Worm (Caenorhabditis elegans): ENCODE measurements around the gene pfk-1.2.
A peak's percentile ranks its signal among the peaks of the same experiment; 100 is the strongest.

Gene pfk-1.2

DNA sequence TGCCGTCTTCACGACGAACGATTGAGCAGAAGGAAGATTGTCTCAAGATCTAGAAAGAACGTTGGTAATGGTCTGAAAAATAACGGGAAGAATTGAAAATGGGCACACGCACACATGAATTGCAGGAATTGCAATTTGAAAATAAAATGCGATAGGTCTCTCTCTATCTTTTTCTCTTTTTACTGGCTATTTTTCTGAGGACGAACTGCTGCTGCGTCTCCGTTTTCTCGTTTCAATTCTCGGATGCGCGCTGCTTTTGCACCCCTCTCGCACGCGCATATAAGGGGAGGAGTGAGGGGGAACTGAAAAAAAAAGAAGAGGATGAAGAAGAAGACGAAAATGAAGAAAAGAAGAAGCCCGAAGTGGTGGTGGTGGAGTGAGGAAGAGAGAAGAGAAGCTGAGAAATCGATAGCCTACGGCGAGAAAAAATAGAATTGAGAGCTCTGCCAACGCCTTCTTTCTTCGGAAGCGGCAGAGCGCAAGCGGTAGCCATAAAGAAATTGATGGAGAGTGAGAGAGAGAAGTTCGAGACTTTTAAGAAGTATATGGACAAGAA is 30.1 kb downstream of the pfk-1.2 start, which contains the start of gene rgef-1:
Gene rgef-1, minus strand, starts transcription at position 51 of the 556 bp plus-strand sequence.
- TF ChIP-seq mep-1 (tag; optimal IDR thresholded peaks at IDR 0.05): no peak
- no peak for TF ChIP-seq elt-3 (tag; optimal IDR thresholded peaks at IDR 0.05)
- peak; percentile 30 to 34 for TF ChIP-seq efl-1 (optimal IDR thresholded peaks at IDR 0.05)
- peak in 1 of 2 experiments; percentile 3 for TF ChIP-seq efl-1 (GFP tag; optimal IDR thresholded peaks at IDR 0.05 in 1 of 2)
- TF ChIP-seq nhr-71 (tag; optimal IDR thresholded peaks at IDR 0.05): peak; percentile 71
- TF ChIP-seq irx-1 (tag; optimal IDR thresholded peaks at IDR 0.05): peak; percentile 26
- TF ChIP-seq lin-13 (GFP tag; optimal IDR thresholded peaks at IDR 0.05): peak; percentile 18
- no peak for TF ChIP-seq tlp-1 (tag; optimal IDR thresholded peaks at IDR 0.05)
- TF ChIP-seq alr-1 (tag; optimal IDR thresholded peaks at IDR 0.05; ENCODE audit: borderline replicate concordance): no peak
- peak in 1 of 2 experiments; percentile 26 for TF ChIP-seq ztf-11 (tag; optimal IDR thresholded peaks at IDR 0.05)
- TF ChIP-seq unc-62 (GFP tag; optimal IDR thresholded peaks at IDR 0.05): no peak
- peak; percentile 95 for TF ChIP-seq lin-14 (GFP tag; optimal IDR thresholded peaks at IDR 0.05)
- TF ChIP-seq ceh-8 (GFP tag; optimal IDR thresholded peaks at IDR 0.05): peak; percentile 17
- no peak for TF ChIP-seq ceh-88 (GFP tag; IDR thresholded peaks at IDR 0.05)
- TF ChIP-seq fos-1 (tag; optimal IDR thresholded peaks at IDR 0.05): peak; percentile 16
- TF ChIP-seq swsn-7 (tag; optimal IDR thresholded peaks at IDR 0.05): peak; percentile 71
- TF ChIP-seq snu-23 (GFP tag; optimal IDR thresholded peaks at IDR 0.05): peak; percentile 36
- peak; percentile 79 for TF ChIP-seq egl-13 (tag; optimal IDR thresholded peaks at IDR 0.05)
- peak; percentile 35 for TF ChIP-seq dsc-1 (tag; optimal IDR thresholded peaks at IDR 0.05)
- TF ChIP-seq skn-1 (tag; optimal IDR thresholded peaks at IDR 0.05): peak; percentile 5
- no peak for TF ChIP-seq pqm-1 (tag; optimal IDR thresholded peaks at IDR 0.05)
- TF ChIP-seq fkh-10 (GFP tag; optimal IDR thresholded peaks at IDR 0.05): peak; percentile 96
- TF ChIP-seq tbx-2 (tag; optimal IDR thresholded peaks at IDR 0.05): peak; percentile 47
- TF ChIP-seq ces-1 (GFP tag; optimal IDR thresholded peaks at IDR 0.05): no peak
- peak; percentile 30 to 82 (median 59) for TF ChIP-seq ceh-82 (tag; optimal IDR thresholded peaks at IDR 0.05)
- TF ChIP-seq zag-1 (tag; optimal IDR thresholded peaks at IDR 0.05): peak; percentile 47
- TF ChIP-seq xbp-1 (tag; optimal IDR thresholded peaks at IDR 0.05): peak; percentile 23
- peak; percentile 80 for TF ChIP-seq mef-2 (tag; optimal IDR thresholded peaks at IDR 0.05)
- peak in 1 of 2 experiments; percentile 51 for TF ChIP-seq lin-35 (GFP tag; optimal IDR thresholded peaks at IDR 0.05)
- peak; percentile 3 for TF ChIP-seq pax-3 (tag; optimal IDR thresholded peaks at IDR 0.05)
- TF ChIP-seq isw-1 (GFP tag; IDR thresholded peaks at IDR 0.05): peak; percentile 62
- TF ChIP-seq lsy-2 (tag; optimal IDR thresholded peaks at IDR 0.05): peak; percentile 41 to 60
- TF ChIP-seq sup-37 (GFP tag; optimal IDR thresholded peaks at IDR 0.05): no peak
- TF ChIP-seq nhr-47 (tag; optimal IDR thresholded peaks at IDR 0.05): peak; percentile 65
- peak; percentile 84 for TF ChIP-seq unc-86 (tag; optimal IDR thresholded peaks at IDR 0.05)
- TF ChIP-seq nhr-20 (tag; optimal IDR thresholded peaks at IDR 0.05): peak; percentile 6
- TF ChIP-seq egl-27 (tag; optimal IDR thresholded peaks at IDR 0.05): peak in 1 of 2 experiments; percentile 27
- TF ChIP-seq dpl-1 (GFP tag; optimal IDR thresholded peaks at IDR 0.05): peak in 1 of 3 experiments; percentile 25
- no peak for TF ChIP-seq pag-3 (tag; optimal IDR thresholded peaks at IDR 0.05; ENCODE audit: borderline replicate concordance, insufficient read depth)
- TF ChIP-seq fkh-8 (tag; optimal IDR thresholded peaks at IDR 0.05): peak; percentile 88

DNA sequence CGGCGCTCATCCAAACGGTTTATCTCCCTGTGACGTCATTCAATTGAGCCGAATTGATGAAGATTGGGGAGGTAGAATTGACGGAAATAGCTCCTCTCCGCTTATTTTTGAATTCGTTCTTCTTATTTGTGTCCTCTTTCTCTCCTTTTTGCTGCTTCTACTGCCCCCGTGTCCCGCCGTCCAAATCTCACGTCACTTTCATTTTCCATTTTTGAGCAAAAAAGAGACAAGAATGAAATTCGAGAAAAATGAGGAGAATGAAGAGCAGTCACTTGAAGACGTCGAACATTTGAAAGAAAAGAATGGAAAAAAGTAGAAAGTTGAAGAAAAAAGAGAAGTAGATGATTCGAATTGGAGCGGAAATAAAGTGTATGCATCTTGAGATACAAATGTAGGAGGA is 32.0 kb downstream of the pfk-1.2 start:
- TF ChIP-seq vab-15 (tag; optimal IDR thresholded peaks at IDR 0.05) (no peak), lin-14 (GFP tag; optimal IDR thresholded peaks at IDR 0.05) (peak; percentile 37), fkh-8 (tag; optimal IDR thresholded peaks at IDR 0.05) (peak; percentile 29), fkh-10 (GFP tag; optimal IDR thresholded peaks at IDR 0.05) (peak; percentile 84), dsc-1 (tag; optimal IDR thresholded peaks at IDR 0.05) (peak; percentile 61)
